Worm (Caenorhabditis elegans) whole organism, young adult: ENCODE data around the gene F58B4.5.

Source experiments
- B0336.3 ChIP-seq: fragments of 200-800 bp; sonication (Bioruptor generic); IDR thresholded peaks from 2 replicates; pipeline ENCODE4 v1.3.6; 2022; ENCODE audit warnings: missing genetic modification characterization, missing compliant biosample characterization
- C06A6.2 ChIP-seq: fragments of 200-800 bp; sonication (Bioruptor generic); conservative IDR thresholded peaks from 2 replicates; pipeline ENCODE4 v1.3.6; 2022; ENCODE audit warnings: missing genetic modification characterization, missing compliant biosample characterization
- C17E4.6 ChIP-seq: fragments of 200-800 bp; sonication (Bioruptor generic); IDR thresholded peaks from 2 replicates; pipeline ENCODE4 v1.3.6; 2022; ENCODE audit warnings: missing genetic modification reagents, missing genetic modification characterization, missing compliant biosample characterization
- D2030.7 ChIP-seq: fragments of 200-800 bp; sonication (Bioruptor generic); IDR thresholded peaks from 2 replicates; pipeline ENCODE4 v1.3.6; 2022; ENCODE audit warnings: missing genetic modification reagents, missing genetic modification characterization, missing compliant biosample characterization
- F22D6.2 ChIP-seq: sonication (generic microtip); optimal IDR thresholded peaks from 2 replicates; lab custom pipeline; 2016; ENCODE audit warnings: mild to moderate bottlenecking, missing genetic modification characterization, missing compliant biosample characterization
- F33H1.4 ChIP-seq: fragments of 200-800 bp; sonication (Bioruptor generic); IDR thresholded peaks from 2 replicates; pipeline ENCODE4 v1.3.6; 2022; ENCODE audit warnings: missing genetic modification reagents, missing genetic modification characterization, missing compliant biosample characterization
- F39B2.1 ChIP-seq: fragments of 200-800 bp; sonication (Bioruptor generic); IDR thresholded peaks from 2 replicates; pipeline ENCODE4 v1.3.6; 2022; ENCODE audit warnings: missing genetic modification reagents, missing genetic modification characterization, missing compliant biosample characterization
- T07F8.4 ChIP-seq: sonication (generic microtip); optimal IDR thresholded peaks from 2 replicates; lab custom pipeline; 2016; ENCODE audit warnings: mild to moderate bottlenecking, missing genetic modification characterization, moderate library complexity, missing compliant biosample characterization
- Y53G8AR.9 ChIP-seq: fragments of 200-800 bp; sonication (Bioruptor generic); conservative IDR thresholded peaks from 2 replicates; pipeline ENCODE4 v1.3.6; 2022; ENCODE audit warnings: missing genetic modification reagents, missing genetic modification characterization, missing compliant biosample characterization
- Y56A3A.18 ChIP-seq: fragments of 200-800 bp; sonication (Bioruptor generic); IDR thresholded peaks from 2 replicates; pipeline ENCODE4 v1.3.6; 2022; ENCODE audit warnings: missing genetic modification reagents, missing genetic modification characterization, missing compliant biosample characterization
- Y95B8A.8 ChIP-seq: fragments of 200-800 bp; sonication (Bioruptor generic); IDR thresholded peaks from 2 replicates; pipeline ENCODE4 v1.3.6; 2022; ENCODE audit warnings: missing genetic modification reagents, missing genetic modification characterization, missing compliant biosample characterization
- ZK185.1 ChIP-seq: sonication (generic microtip); optimal IDR thresholded peaks from 2 replicates; lab custom pipeline; 2016; ENCODE audit warnings: mild to moderate bottlenecking, missing genetic modification characterization, missing compliant biosample characterization; ENCODE audit not compliant: poor library complexity, severe bottlenecking
- aptf-2 ChIP-seq: fragments of 200-800 bp; sonication (Bioruptor generic); conservative IDR thresholded peaks from 2 replicates; pipeline ENCODE4 v1.3.6; 2022; ENCODE audit warnings: missing genetic modification reagents, missing genetic modification characterization, missing compliant biosample characterization
- aptf-3 ChIP-seq: fragments of 200-800 bp; sonication (Bioruptor generic); IDR thresholded peaks from 2 replicates; pipeline ENCODE4 v1.3.6; 2022; ENCODE audit warnings: missing genetic modification characterization, missing compliant biosample characterization
- attf-3 ChIP-seq: fragments of 200-800 bp; sonication (Bioruptor generic); conservative IDR thresholded peaks from 2 replicates; pipeline ENCODE4 v1.3.6; 2022; ENCODE audit warnings: missing genetic modification reagents, missing genetic modification characterization, missing compliant biosample characterization
- attf-5 ChIP-seq: fragments of 200-800 bp; sonication (Bioruptor generic); optimal IDR thresholded peaks from 2 replicates; lab custom pipeline; 2018; ENCODE audit warnings: mild to moderate bottlenecking, missing genetic modification characterization, missing compliant biosample characterization
- ccch-3 ChIP-seq: fragments of 200-800 bp; sonication (Bioruptor generic); optimal IDR thresholded peaks from 2 replicates; lab custom pipeline; 2018; ENCODE audit warnings: mild to moderate bottlenecking, missing genetic modification characterization, missing compliant biosample characterization
- cebp-2 ChIP-seq: fragments of 200-800 bp; sonication (Bioruptor generic); IDR thresholded peaks from 2 replicates; pipeline ENCODE4 v1.3.6; 2022; ENCODE audit warnings: missing genetic modification characterization, missing compliant biosample characterization
- ceh-27 ChIP-seq: fragments of 200-800 bp; sonication (Bioruptor generic); optimal IDR thresholded peaks from 2 replicates; lab custom pipeline; 2018; ENCODE audit warnings: mild to moderate bottlenecking, missing genetic modification characterization, moderate library complexity, missing compliant biosample characterization
- ceh-40 ChIP-seq: fragments of 200-800 bp; sonication (Bioruptor generic); IDR thresholded peaks from 2 replicates; pipeline ENCODE4 v1.3.6; 2022; ENCODE audit warnings: missing genetic modification characterization, missing compliant biosample characterization
- ceh-58 ChIP-seq: fragments of 200-800 bp; sonication (Bioruptor generic); IDR thresholded peaks from 2 replicates; pipeline ENCODE4 v1.3.6; 2022; ENCODE audit warnings: missing genetic modification characterization, missing compliant biosample characterization
- ceh-79 ChIP-seq: sonication (generic microtip); optimal IDR thresholded peaks from 2 replicates; lab custom pipeline; 2017; ENCODE audit warnings: mild to moderate bottlenecking, missing genetic modification characterization, missing compliant biosample characterization
- chd-7 ChIP-seq: sonication (generic microtip); optimal IDR thresholded peaks from 2 replicates; lab custom pipeline; 2016; ENCODE audit warnings: mild to moderate bottlenecking, missing genetic modification characterization, moderate library complexity, missing compliant biosample characterization
- dox-1 ChIP-seq: fragments of 200-800 bp; sonication (Bioruptor generic); IDR thresholded peaks from 2 replicates; pipeline ENCODE4 v1.3.6; 2022; ENCODE audit warnings: missing genetic modification reagents, missing genetic modification characterization, missing compliant biosample characterization
- dpff-1 ChIP-seq: sonication (generic microtip); optimal IDR thresholded peaks from 2 replicates; lab custom pipeline; 2017; ENCODE audit warnings: mild to moderate bottlenecking, missing genetic modification characterization, missing compliant biosample characterization
- egl-18 ChIP-seq: fragments of 200-800 bp; sonication (Bioruptor generic); IDR thresholded peaks from 2 replicates; pipeline ENCODE4 v1.3.6; 2022; ENCODE audit warnings: missing genetic modification reagents, missing genetic modification characterization, missing compliant biosample characterization
- egrh-3 ChIP-seq: fragments of 200-800 bp; sonication (Bioruptor generic); IDR thresholded peaks from 2 replicates; pipeline ENCODE4 v1.3.6; 2022; ENCODE audit warnings: missing genetic modification reagents, missing genetic modification characterization, missing compliant biosample characterization
- ekl-4 ChIP-seq: fragments of 200-800 bp; sonication (Bioruptor generic); IDR thresholded peaks from 2 replicates; pipeline ENCODE4 v1.3.6; 2022; ENCODE audit warnings: missing genetic modification reagents, missing genetic modification characterization, missing compliant biosample characterization
- ets-4 ChIP-seq: fragments of 200-800 bp; sonication (Bioruptor generic); optimal IDR thresholded peaks from 2 replicates; lab custom pipeline; 2018; ENCODE audit warnings: mild to moderate bottlenecking, missing genetic modification characterization, missing compliant biosample characterization
- hlh-26 ChIP-seq: fragments of 200-800 bp; sonication (Bioruptor generic); conservative IDR thresholded peaks from 2 replicates; pipeline ENCODE4 v1.3.6; 2022; ENCODE audit warnings: missing genetic modification reagents, missing genetic modification characterization, missing compliant biosample characterization
- hmg-1.2 ChIP-seq: fragments of 200-800 bp; sonication (Bioruptor generic); IDR thresholded peaks from 2 replicates; pipeline ENCODE4 v1.3.6; 2022; ENCODE audit warnings: missing genetic modification reagents, missing genetic modification characterization, missing compliant biosample characterization
- hrde-1 ChIP-seq: sonication (generic microtip); optimal IDR thresholded peaks from 2 replicates; lab custom pipeline; 2016; ENCODE audit warnings: missing genetic modification characterization, mild to moderate bottlenecking, missing compliant biosample characterization, moderate library complexity, missing genotype, missing genetic modification reagents, borderline replicate concordance
- lag-1 ChIP-seq: fragments of 200-800 bp; sonication (Bioruptor generic); IDR thresholded peaks from 2 replicates; pipeline ENCODE4 v1.3.6; 2022; ENCODE audit warnings: missing genetic modification reagents, missing genetic modification characterization, missing compliant biosample characterization
- lin-40 ChIP-seq: sonication (generic microtip); optimal IDR thresholded peaks from 2 replicates; lab custom pipeline; 2016; ENCODE audit warnings: missing genetic modification characterization, mild to moderate bottlenecking, missing compliant biosample characterization, missing genotype, missing genetic modification reagents
- lir-1 ChIP-seq: fragments of 200-800 bp; sonication (Bioruptor generic); conservative IDR thresholded peaks from 2 replicates; pipeline ENCODE4 v1.3.6; 2022; ENCODE audit warnings: missing genetic modification reagents, missing genetic modification characterization, missing compliant biosample characterization
- lsl-1 ChIP-seq: fragments of 200-800 bp; sonication (Bioruptor generic); optimal IDR thresholded peaks from 2 replicates; lab custom pipeline; 2018; ENCODE audit warnings: mild to moderate bottlenecking, missing genetic modification characterization, moderate library complexity, missing compliant biosample characterization
- madf-10 ChIP-seq: sonication (generic microtip); optimal IDR thresholded peaks from 2 replicates; lab custom pipeline; 2016; ENCODE audit warnings: mild to moderate bottlenecking, missing genetic modification characterization, missing compliant biosample characterization
- madf-6 ChIP-seq: fragments of 200-800 bp; sonication (Bioruptor generic); IDR thresholded peaks from 2 replicates; pipeline ENCODE4 v1.3.6; 2022; ENCODE audit warnings: missing genetic modification reagents, missing genetic modification characterization, missing compliant biosample characterization
- madf-8 ChIP-seq: fragments of 200-800 bp; sonication (Bioruptor generic); conservative IDR thresholded peaks from 2 replicates; pipeline ENCODE4 v1.3.6; 2022; ENCODE audit warnings: missing genetic modification reagents, missing genetic modification characterization, missing compliant biosample characterization
- mxl-1 ChIP-seq: sonication (generic microtip); optimal IDR thresholded peaks from 2 replicates; lab custom pipeline; 2016; ENCODE audit warnings: missing genetic modification characterization, missing compliant biosample characterization
- pbrm-1 ChIP-seq: fragments of 200-800 bp; sonication (Bioruptor generic); IDR thresholded peaks from 2 replicates; pipeline ENCODE4 v1.3.6; 2022; ENCODE audit warnings: missing genetic modification reagents, missing genetic modification characterization, missing compliant biosample characterization
- snpc-1.3 ChIP-seq: sonication (generic microtip); optimal IDR thresholded peaks from 2 replicates; lab custom pipeline; 2017; ENCODE audit warnings: missing genetic modification characterization, mild to moderate bottlenecking, missing compliant biosample characterization, antibody characterized with exemption, moderate library complexity, missing genotype, missing genetic modification reagents; ENCODE audit not compliant: insufficient read depth
- snpc-4 ChIP-seq, 5 experiments: fragments of 150-350 bp in 1 of 5; sonication (generic microtip) in 4 of 5; optimal IDR thresholded peaks; 2 replicates each; lab custom pipeline; 2014 to 2018; ENCODE audit warnings: missing genetic modification characterization in 5 of 5, missing biosample characterization in 3 of 5, antibody characterized with exemption in 2 of 5, mild to moderate bottlenecking in 2 of 5, missing compliant biosample characterization in 2 of 5, missing genotype in 2 of 5, moderate library complexity in 2 of 5, missing genetic modification reagents in 1 of 5
- tbp1 ChIP-seq: fragments of 200-800 bp; sonication (Bioruptor generic); optimal IDR thresholded peaks from 2 replicates; lab custom pipeline; 2018; ENCODE audit warnings: mild to moderate bottlenecking, missing genetic modification characterization, missing compliant biosample characterization
- tbx-9 ChIP-seq: sonication (generic microtip); optimal IDR thresholded peaks from 2 replicates; lab custom pipeline; 2016; ENCODE audit warnings: borderline replicate concordance, missing genetic modification characterization, inconsistent platforms, missing compliant biosample characterization
- zim-3 ChIP-seq: sonication (generic microtip); optimal IDR thresholded peaks from 2 replicates; lab custom pipeline; 2017; ENCODE audit warnings: mild to moderate bottlenecking, missing genetic modification characterization, moderate library complexity, missing compliant biosample characterization
- ztf-25 ChIP-seq: fragments of 200-800 bp; sonication (Bioruptor generic); IDR thresholded peaks from 2 replicates; pipeline ENCODE4 v1.3.6; 2022; ENCODE audit warnings: missing genetic modification reagents, missing genetic modification characterization, missing compliant biosample characterization
- ztf-26 ChIP-seq: sonication (generic microtip); optimal IDR thresholded peaks from 2 replicates; lab custom pipeline; 2017; ENCODE audit warnings: missing genetic modification characterization, missing compliant biosample characterization

F58B4.5 gene

ce11 chrV:10894601-10895000 lies 37.9 kb upstream of the F58B4.5 start, which contains the start of the genes F32D8.14 and F32D8.5 (continued):
- TF ChIP-seq lin-40 (tag; lab: Kevin White, UChicago) (peak; percentile 53), C06A6.2 (GFP tag; lab: Robert Waterston, UW) (0 out of 2 replicates have a peak, but pooled peaks have one; percentile 25), attf-5 (peak; percentile 60), snpc-4 (GFP tag; optimal IDR thresholded peaks at IDR 0.05; lab: Kevin White, UChicago) (no peak), snpc-4 (tag; optimal IDR thresholded peaks at IDR 0.05; lab: Kevin White, UChicago) (peak in 2 of 4 experiments; percentile 55 to 68), ccch-3 (GFP tag; lab: Kevin White, UChicago) (peak; percentile 8), ets-4 (no peak), Y95B8A.8 (GFP tag; lab: Robert Waterston, UW) (no peak), F22D6.2 (tag; lab: Kevin White, UChicago) (no peak), pbrm-1 (GFP tag; lab: Robert Waterston, UW) (peak; percentile 62), tbx-9 (tag; lab: Kevin White, UChicago) (no peak), tbp1 (GFP tag; lab: Kevin White, UChicago) (peak; percentile 43), mxl-1 (tag; lab: Kevin White, UChicago) (no peak), ztf-25 (0 out of 2 replicates have a peak, but pooled peaks have one; percentile 17), dpff-1 (tag; lab: Kevin White, UChicago) (no peak), B0336.3 (GFP tag; lab: Robert Waterston, UW) (no peak), lsl-1 (GFP tag; lab: Kevin White, UChicago) (peak; percentile 30), Y53G8AR.9 (no peak), snpc-1.3 (tag; lab: Kevin White, UChicago) (no peak), madf-10 (tag; lab: Kevin White, UChicago) (peak; percentile 35), egl-18 (no peak), F33H1.4 (GFP tag; lab: Robert Waterston, UW) (peak; percentile 28; the same call in 1 of the 2 replicates), ztf-26 (tag; lab: Kevin White, UChicago) (no peak), zim-3 (tag; lab: Kevin White, UChicago) (no peak), chd-7 (tag; lab: Kevin White, UChicago) (no peak), ZK185.1 (tag; lab: Kevin White, UChicago) (peak; percentile 85), attf-3 (GFP tag; lab: Robert Waterston, UW) (no peak), dox-1 (GFP tag; lab: Robert Waterston, UW) (peak; percentile 81), ceh-79 (tag; lab: Kevin White, UChicago) (no peak), egrh-3 (GFP tag; lab: Robert Waterston, UW) (no peak), C17E4.6 (GFP tag; lab: Robert Waterston, UW) (no peak), ceh-27 (GFP tag; lab: Kevin White, UChicago) (peak; percentile 84), ceh-40 (GFP tag; lab: Robert Waterston, UW) (no peak), lir-1 (GFP tag; lab: Robert Waterston, UW) (no peak), madf-8 (GFP tag; lab: Robert Waterston, UW) (no peak), T07F8.4 (tag; lab: Kevin White, UChicago) (peak; percentile 5), hmg-1.2 (GFP tag; lab: Robert Waterston, UW) (peak; percentile 48; the same call in 1 of the 2 replicates), aptf-3 (no peak), ekl-4 (no peak), cebp-2 (GFP tag; lab: Robert Waterston, UW) (no peak), madf-6 (GFP tag; lab: Robert Waterston, UW) (peak; percentile 53; the same call in 1 of the 2 replicates), hrde-1 (tag; lab: Kevin White, UChicago) (no peak), aptf-2 (GFP tag; lab: Robert Waterston, UW) (0 out of 2 replicates have a peak, but pooled peaks have one; percentile 9), lag-1 (no peak), ceh-58 (no peak), Y56A3A.18 (GFP tag; lab: Robert Waterston, UW) (0 out of 2 replicates have a peak, but pooled peaks have one; percentile 38), hlh-26 (GFP tag; lab: Robert Waterston, UW) (no peak), D2030.7 (GFP tag; lab: Robert Waterston, UW) (peak; percentile 69), F39B2.1 (no peak)
